Worm (Caenorhabditis elegans) whole organism, mixed stage, embryonic: ENCODE measurements around the gene B0244.9.
A peak's percentile ranks its signal among the peaks of the same experiment; 100 is the strongest.

Source experiments
- M03D4.4 ChIP-seq: sonication (generic microtip); optimal IDR thresholded peaks from 2 replicates; lab custom pipeline; 2017; ENCODE audit warnings: mild to moderate bottlenecking, missing genetic modification characterization, missing compliant biosample characterization
- bed-3 ChIP-seq: fragments of 200-800 bp; sonication (Bioruptor generic); optimal IDR thresholded peaks from 3 replicates; lab custom pipeline; 2018; ENCODE audit warnings: mild to moderate bottlenecking, missing genetic modification characterization, moderate library complexity, missing compliant biosample characterization
- blmp-1 ChIP-seq: fragments of 150-350 bp; optimal IDR thresholded peaks from 2 replicates; lab custom pipeline; 2014; ENCODE audit warnings: missing biosample characterization, missing genetic modification characterization
- ceh-39 ChIP-seq: fragments of 150-350 bp; optimal IDR thresholded peaks from 2 replicates; lab custom pipeline; 2014; ENCODE audit warnings: missing biosample characterization, missing genetic modification characterization
- ceh-43 ChIP-seq: fragments of 200-800 bp; sonication (Bioruptor generic); optimal IDR thresholded peaks from 2 replicates; lab custom pipeline; 2018; ENCODE audit warnings: mild to moderate bottlenecking, missing genetic modification characterization, moderate library complexity, missing compliant biosample characterization
- ceh-83 ChIP-seq: fragments of 200-800 bp; sonication (Bioruptor generic); optimal IDR thresholded peaks from 2 replicates; lab custom pipeline; 2018; ENCODE audit warnings: mild to moderate bottlenecking, missing genetic modification characterization, missing compliant biosample characterization
- ces-1 ChIP-seq: fragments of 150-350 bp; optimal IDR thresholded peaks from 2 replicates; lab custom pipeline; 2014; ENCODE audit warnings: missing biosample characterization, missing genetic modification reagents, missing genetic modification characterization
- cnd-1 ChIP-seq: fragments of 200-800 bp; sonication (Bioruptor generic); optimal IDR thresholded peaks from 2 replicates; lab custom pipeline; 2018; ENCODE audit warnings: mild to moderate bottlenecking, missing genetic modification characterization, missing compliant biosample characterization
- drap-1 ChIP-seq: fragments of 200-800 bp; sonication (Bioruptor generic); optimal IDR thresholded peaks from 3 replicates; lab custom pipeline; 2018; ENCODE audit warnings: mild to moderate bottlenecking, missing genetic modification characterization, missing compliant biosample characterization
- elt-1 ChIP-seq: sonication (generic microtip); optimal IDR thresholded peaks from 2 replicates; lab custom pipeline; 2017; ENCODE audit warnings: missing genetic modification characterization, mild to moderate bottlenecking, missing compliant biosample characterization, antibody characterized with exemption, moderate library complexity, borderline replicate concordance; ENCODE audit not compliant: insufficient read depth
- elt-3 ChIP-seq: fragments of 150-350 bp; optimal IDR thresholded peaks from 2 replicates; lab custom pipeline; 2014; ENCODE audit warnings: missing biosample characterization, missing genetic modification characterization
- flh-1 ChIP-seq: fragments of 200-800 bp; sonication (Bioruptor generic); optimal IDR thresholded peaks from 2 replicates; lab custom pipeline; 2018; ENCODE audit warnings: mild to moderate bottlenecking, missing genetic modification characterization, moderate library complexity, missing compliant biosample characterization
- ham-2 ChIP-seq: fragments of 200-800 bp; sonication (Bioruptor generic); optimal IDR thresholded peaks from 2 replicates; lab custom pipeline; 2018; ENCODE audit warnings: mild to moderate bottlenecking, missing genetic modification characterization, missing compliant biosample characterization
- hlh-1 ChIP-seq: fragments of 150-350 bp; optimal IDR thresholded peaks from 2 replicates; lab custom pipeline; 2014; ENCODE audit warnings: missing biosample characterization, missing genetic modification reagents, missing genetic modification characterization
- lin-13 ChIP-seq: fragments of 150-350 bp; optimal IDR thresholded peaks from 2 replicates; lab custom pipeline; 2014; ENCODE audit warnings: missing biosample characterization, missing genetic modification characterization
- lin-32 ChIP-seq: fragments of 200-800 bp; sonication (Bioruptor generic); optimal IDR thresholded peaks from 2 replicates; lab custom pipeline; 2018; ENCODE audit warnings: mild to moderate bottlenecking, missing genetic modification characterization, missing compliant biosample characterization
- lsy-2 ChIP-seq: fragments of 150-350 bp; optimal IDR thresholded peaks from 2 replicates; lab custom pipeline; 2014; ENCODE audit warnings: missing biosample characterization, missing genetic modification characterization
- mab-5 ChIP-seq: fragments of 150-350 bp; optimal IDR thresholded peaks from 2 replicates; lab custom pipeline; 2014; ENCODE audit warnings: missing biosample characterization, missing genetic modification characterization
- mep-1 ChIP-seq: fragments of 150-350 bp; optimal IDR thresholded peaks from 2 replicates; lab custom pipeline; 2017; ENCODE audit warnings: missing biosample characterization, missing genetic modification reagents, missing genetic modification characterization, inconsistent platforms
- mls-2 ChIP-seq: sonication (generic microtip); optimal IDR thresholded peaks from 2 replicates; lab custom pipeline; 2016; ENCODE audit warnings: mild to moderate bottlenecking, missing genetic modification characterization, moderate library complexity, missing compliant biosample characterization
- nhr-12 ChIP-seq: fragments of 150-350 bp; optimal IDR thresholded peaks from 2 replicates; lab custom pipeline; 2014; ENCODE audit warnings: missing biosample characterization, missing genetic modification characterization
- nhr-2 ChIP-seq: fragments of 150-350 bp; optimal IDR thresholded peaks from 2 replicates; lab custom pipeline; 2014; ENCODE audit warnings: missing biosample characterization, missing genetic modification characterization
- nhr-237 ChIP-seq: fragments of 150-350 bp; optimal IDR thresholded peaks from 2 replicates; lab custom pipeline; 2014; ENCODE audit warnings: missing biosample characterization, missing genetic modification characterization
- nhr-28 ChIP-seq: fragments of 150-350 bp; optimal IDR thresholded peaks from 2 replicates; lab custom pipeline; 2014; ENCODE audit warnings: missing biosample characterization, missing genetic modification characterization
- nhr-76 ChIP-seq: sonication (generic microtip); optimal IDR thresholded peaks from 2 replicates; lab custom pipeline; 2017; ENCODE audit warnings: missing biosample characterization, missing genetic modification characterization
- pha-4 ChIP-seq: fragments of 150-350 bp; optimal IDR thresholded peaks from 2 replicates; lab custom pipeline; 2018; ENCODE audit warnings: missing biosample characterization, missing genetic modification reagents, missing genetic modification characterization
- snpc-4 ChIP-seq: fragments of 150-350 bp; optimal IDR thresholded peaks from 2 replicates; lab custom pipeline; 2014; ENCODE audit warnings: missing biosample characterization, missing genetic modification characterization
- sptf-1 ChIP-seq: sonication (generic microtip); optimal IDR thresholded peaks from 2 replicates; lab custom pipeline; 2017; ENCODE audit warnings: mild to moderate bottlenecking, missing genetic modification characterization, moderate library complexity, missing compliant biosample characterization
- tbx-8 ChIP-seq: fragments of 200-800 bp; sonication (Bioruptor generic); optimal IDR thresholded peaks from 2 replicates; lab custom pipeline; 2018; ENCODE audit warnings: mild to moderate bottlenecking, missing genetic modification characterization, moderate library complexity, missing compliant biosample characterization
- unc-120 ChIP-seq: sonication (generic microtip); optimal IDR thresholded peaks from 2 replicates; lab custom pipeline; 2017; ENCODE audit warnings: missing genetic modification characterization, missing compliant biosample characterization; ENCODE audit not compliant: poor library complexity, severe bottlenecking
- unc-39 ChIP-seq: fragments of 150-350 bp; optimal IDR thresholded peaks from 2 replicates; lab custom pipeline; 2014; ENCODE audit warnings: missing biosample characterization, missing genetic modification characterization
- zip-8 ChIP-seq: fragments of 150-350 bp; optimal IDR thresholded peaks from 2 replicates; lab custom pipeline; 2014; ENCODE audit warnings: missing biosample characterization, missing genetic modification characterization
- ztf-11 ChIP-seq: fragments of 150-350 bp; optimal IDR thresholded peaks from 2 replicates; lab custom pipeline; 2014; ENCODE audit warnings: missing biosample characterization, missing genetic modification characterization

The B0244.9 gene

ce11 chrIII:5705228-5705888 is 25.5 kb downstream of the B0244.9 start, which contains the start of gene swp-1:
Gene swp-1 (minus strand): TSS chrIII:5705525.
- TF ChIP-seq cnd-1 (tag; lab: Kevin White, UChicago) (no peak), blmp-1 (tag; lab: Kevin White, UChicago) (no peak), bed-3 (GFP tag; lab: Kevin White, UChicago) (no peak), nhr-2 (no peak), ham-2 (no peak), nhr-28 (tag; lab: Kevin White, UChicago) (no peak), unc-39 (tag; lab: Kevin White, UChicago) (no peak), flh-1 (GFP tag; lab: Kevin White, UChicago) (no peak), snpc-4 (tag; lab: Kevin White, UChicago) (no peak)

- TF ChIP-seq nhr-12 (tag; lab: Kevin White, UChicago) = no peak
- no peak for TF ChIP-seq mep-1 (tag; lab: Kevin White, UChicago)
- TF ChIP-seq lin-32 (GFP tag; lab: Kevin White, UChicago) = no peak
- TF ChIP-seq pha-4 (tag; lab: Kevin White, UChicago) = no peak
- no peak for TF ChIP-seq ham-2
- no peak for TF ChIP-seq nhr-76 (tag; lab: Kevin White, UChicago)
- TF ChIP-seq mab-5 (tag; lab: Kevin White, UChicago) = no peak
- TF ChIP-seq nhr-28 (tag; lab: Kevin White, UChicago) = no peak
- no peak for TF ChIP-seq cnd-1 (tag; lab: Kevin White, UChicago)
These were observed 29.3 kb downstream of the B0244.9 start for ce11 chrIII:5701491-5701890.

- peak; percentile 34 for TF ChIP-seq ces-1
- no peak for TF ChIP-seq flh-1 (GFP tag; lab: Kevin White, UChicago)
- no peak for TF ChIP-seq nhr-237 (tag; lab: Kevin White, UChicago)
- TF ChIP-seq elt-1 (tag; lab: Kevin White, UChicago) = no peak
- TF ChIP-seq blmp-1 (tag; lab: Kevin White, UChicago) = no peak
- TF ChIP-seq bed-3 (GFP tag; lab: Kevin White, UChicago) = no peak
- TF ChIP-seq mep-1 (tag; lab: Kevin White, UChicago) = peak; percentile 64
- TF ChIP-seq elt-3 (tag; lab: Kevin White, UChicago) = no peak
- TF ChIP-seq mab-5 (tag; lab: Kevin White, UChicago) = no peak
- TF ChIP-seq cnd-1 (tag; lab: Kevin White, UChicago) = no peak
- no peak for TF ChIP-seq ceh-39 (tag; lab: Kevin White, UChicago)
- no peak for TF ChIP-seq pha-4 (tag; lab: Kevin White, UChicago)
- peak; percentile 31 for TF ChIP-seq lsy-2
- no peak for TF ChIP-seq mls-2 (tag; lab: Kevin White, UChicago)
- no peak for TF ChIP-seq unc-39 (tag; lab: Kevin White, UChicago)
- no peak for TF ChIP-seq M03D4.4
- no peak for TF ChIP-seq drap-1 (GFP tag; lab: Kevin White, UChicago)
- no peak for TF ChIP-seq lin-32 (GFP tag; lab: Kevin White, UChicago)
- no peak for TF ChIP-seq ztf-11 (tag; lab: Kevin White, UChicago)
- no peak for TF ChIP-seq zip-8 (tag; lab: Kevin White, UChicago)
- TF ChIP-seq ham-2 = no peak
- no peak for TF ChIP-seq nhr-76 (tag; lab: Kevin White, UChicago)
- TF ChIP-seq sptf-1 = no peak
- TF ChIP-seq tbx-8 (GFP tag; lab: Kevin White, UChicago) = no peak
- TF ChIP-seq ceh-83 (GFP tag; lab: Kevin White, UChicago) = no peak
- TF ChIP-seq lin-13 (tag; lab: Kevin White, UChicago) = no peak
- TF ChIP-seq hlh-1 (tag; lab: Kevin White, UChicago) = peak; percentile 34
- TF ChIP-seq unc-120 = no peak
- no peak for TF ChIP-seq ceh-43 (GFP tag; lab: Kevin White, UChicago)
These were observed 32.7 kb downstream of the B0244.9 start, which contains the start of the genes lgg-3 and rgs-5 for ce11 chrIII:5697963-5698730. Gene lgg-3 (minus strand): TSS chrIII:5698013. Gene rgs-5 (plus strand): TSS chrIII:5698555.
